Worm (Caenorhabditis elegans) whole organism, late embryonic: Measurements from ENCODE around the gene rps-1.

ENCODE experiments used
- C08G9.2 ChIP-seq: sonication (generic microtip); optimal IDR thresholded peaks from 2 replicates; lab custom pipeline; 2016; ENCODE audit warnings: mild to moderate bottlenecking, missing genetic modification characterization, moderate library complexity, missing compliant biosample characterization
- K02D7.2 ChIP-seq: sonication (generic microtip); optimal IDR thresholded peaks from 2 replicates; lab custom pipeline; 2017; ENCODE audit warnings: mild to moderate bottlenecking, missing genetic modification characterization, missing compliant biosample characterization
- K09A11.1 ChIP-seq: sonication (generic microtip); optimal IDR thresholded peaks from 2 replicates; lab custom pipeline; 2017; ENCODE audit warnings: antibody characterized with exemption, mild to moderate bottlenecking, missing genetic modification characterization, missing compliant biosample characterization; ENCODE audit not compliant: insufficient read depth
- T23F11.4 ChIP-seq: fragments of 200-800 bp; sonication (Bioruptor generic); optimal IDR thresholded peaks from 2 replicates; lab custom pipeline; 2018; ENCODE audit warnings: mild to moderate bottlenecking, missing genetic modification characterization, missing compliant biosample characterization
- Y22D7AL.16 ChIP-seq: sonication (generic microtip); optimal IDR thresholded peaks from 2 replicates; lab custom pipeline; 2016; ENCODE audit warnings: missing genetic modification characterization, missing compliant biosample characterization
- ama-1 ChIP-seq: fragments of 150-350 bp; optimal IDR thresholded peaks from 2 replicates; lab custom pipeline; 2014
- ceh-2 ChIP-seq: sonication (generic microtip); optimal IDR thresholded peaks from 2 replicates; lab custom pipeline; 2016; ENCODE audit warnings: missing genotype, missing genetic modification characterization, missing compliant biosample characterization
- ceh-24 ChIP-seq: sonication (generic microtip); optimal IDR thresholded peaks from 2 replicates; lab custom pipeline; 2016; ENCODE audit warnings: mild to moderate bottlenecking, missing genetic modification characterization, missing compliant biosample characterization
- ceh-31 ChIP-seq: sonication (generic microtip); optimal IDR thresholded peaks from 2 replicates; lab custom pipeline; 2016; ENCODE audit warnings: missing genetic modification characterization, missing compliant biosample characterization
- ceh-45 ChIP-seq: fragments of 200-800 bp; sonication (Bioruptor generic); IDR thresholded peaks from 2 replicates; pipeline ENCODE4 v1.3.6; 2022; ENCODE audit warnings: missing genetic modification reagents, missing genetic modification characterization, missing compliant biosample characterization
- ceh-48 ChIP-seq: sonication (generic microtip); optimal IDR thresholded peaks from 2 replicates; lab custom pipeline; 2016; ENCODE audit warnings: missing genetic modification characterization, inconsistent platforms, missing compliant biosample characterization
- ceh-9 ChIP-seq: sonication (generic microtip); optimal IDR thresholded peaks from 2 replicates; lab custom pipeline; 2016; ENCODE audit warnings: mild to moderate bottlenecking, missing genetic modification characterization, inconsistent platforms, missing compliant biosample characterization
- che-1 ChIP-seq: sonication (generic microtip); optimal IDR thresholded peaks from 2 replicates; lab custom pipeline; 2016; ENCODE audit warnings: mild to moderate bottlenecking, missing genetic modification characterization, missing compliant biosample characterization
- dmd-4 ChIP-seq: sonication (generic microtip); optimal IDR thresholded peaks from 2 replicates; lab custom pipeline; 2016; ENCODE audit warnings: borderline replicate concordance, missing genetic modification characterization, missing compliant biosample characterization
- dve-1 ChIP-seq: sonication (generic microtip); optimal IDR thresholded peaks from 2 replicates; lab custom pipeline; 2017; ENCODE audit warnings: antibody characterized with exemption, mild to moderate bottlenecking, missing genetic modification characterization, missing compliant biosample characterization
- elt-2 ChIP-seq: sonication (generic microtip); optimal IDR thresholded peaks from 2 replicates; lab custom pipeline; 2016; ENCODE audit warnings: missing genetic modification reagents, missing genetic modification characterization, missing compliant biosample characterization
- elt-4 ChIP-seq: sonication (generic microtip); optimal IDR thresholded peaks from 2 replicates; lab custom pipeline; 2016; ENCODE audit warnings: missing genetic modification characterization, missing compliant biosample characterization
- fax-1 ChIP-seq: sonication (generic microtip); optimal IDR thresholded peaks from 2 replicates; lab custom pipeline; 2016; ENCODE audit warnings: missing genotype, missing genetic modification characterization, missing compliant biosample characterization
- hlh-13 ChIP-seq: fragments of 200-800 bp; sonication (Bioruptor generic); optimal IDR thresholded peaks from 2 replicates; lab custom pipeline; 2018; ENCODE audit warnings: mild to moderate bottlenecking, missing genetic modification characterization, missing compliant biosample characterization
- hlh-15 ChIP-seq: sonication (generic microtip); optimal IDR thresholded peaks from 2 replicates; lab custom pipeline; 2016; ENCODE audit warnings: missing genetic modification characterization, missing compliant biosample characterization
- hlh-8 ChIP-seq: sonication (generic microtip); optimal IDR thresholded peaks from 2 replicates; lab custom pipeline; 2016; ENCODE audit warnings: missing genotype, missing genetic modification characterization, missing compliant biosample characterization
- lin-11 ChIP-seq: fragments of 200-800 bp; sonication (Bioruptor generic); optimal IDR thresholded peaks from 2 replicates; lab custom pipeline; 2018; ENCODE audit warnings: mild to moderate bottlenecking, missing genetic modification characterization, missing compliant biosample characterization
- nhr-232 ChIP-seq: sonication (generic microtip); optimal IDR thresholded peaks from 2 replicates; lab custom pipeline; 2016; ENCODE audit warnings: missing genetic modification characterization, missing compliant biosample characterization
- pag-3 ChIP-seq: sonication (generic microtip); optimal IDR thresholded peaks from 2 replicates; lab custom pipeline; 2016; ENCODE audit warnings: missing compliant biosample characterization, missing genetic modification characterization, borderline replicate concordance
- pax-1 ChIP-seq: fragments of 150-350 bp; optimal IDR thresholded peaks from 2 replicates; lab custom pipeline; 2014; ENCODE audit warnings: missing biosample characterization, missing genetic modification characterization
- pha-4 ChIP-seq: fragments of 150-350 bp; optimal IDR thresholded peaks from 2 replicates; lab custom pipeline; 2018; ENCODE audit warnings: missing biosample characterization, missing genetic modification reagents, missing genetic modification characterization
- pqm-1 ChIP-seq: sonication (generic microtip); optimal IDR thresholded peaks from 2 replicates; lab custom pipeline; 2016; ENCODE audit warnings: missing genetic modification characterization, missing compliant biosample characterization
- rnt-1 ChIP-seq: sonication (generic microtip); optimal IDR thresholded peaks from 2 replicates; lab custom pipeline; 2016; ENCODE audit warnings: missing genetic modification characterization, missing compliant biosample characterization
- sdc-2 ChIP-seq: sonication (generic microtip); optimal IDR thresholded peaks from 2 replicates; lab custom pipeline; 2016; ENCODE audit warnings: missing genotype, missing genetic modification characterization, missing compliant biosample characterization
- sox-2 ChIP-seq: fragments of 200-800 bp; sonication (Bioruptor generic); IDR thresholded peaks from 2 replicates; pipeline ENCODE4 v1.3.6; 2022; ENCODE audit warnings: missing genetic modification reagents, missing genetic modification characterization, missing compliant biosample characterization
- sox-4 ChIP-seq: sonication (generic microtip); optimal IDR thresholded peaks from 2 replicates; lab custom pipeline; 2017; ENCODE audit warnings: mild to moderate bottlenecking, missing genetic modification characterization, inconsistent platforms, missing compliant biosample characterization
- tbx-2 ChIP-seq: sonication (generic microtip); optimal IDR thresholded peaks from 2 replicates; lab custom pipeline; 2016; ENCODE audit warnings: missing genetic modification characterization, missing compliant biosample characterization
- tbx-7 ChIP-seq: sonication (generic microtip); optimal IDR thresholded peaks from 2 replicates; lab custom pipeline; 2016; ENCODE audit warnings: missing genotype, missing genetic modification characterization, missing compliant biosample characterization
- unc-3 ChIP-seq, 2 experiments: fragments of 200-800 bp in 1 of 2; sonication (Bioruptor generic) in 1 of 2; sonication (generic microtip) in 1 of 2; conservative IDR thresholded peaks in 1 of 2; optimal IDR thresholded peaks in 1 of 2; 2 replicates each; pipeline versions ENCODE4 v1.3.6 to Lab custom; 2016 to 2022; ENCODE audit warnings: missing compliant biosample characterization in 2 of 2, missing genetic modification characterization in 2 of 2, missing genetic modification reagents in 1 of 2
- unc-55 ChIP-seq: sonication (generic microtip); optimal IDR thresholded peaks from 2 replicates; lab custom pipeline; 2017; ENCODE audit warnings: missing biosample characterization, missing genetic modification reagents, missing genetic modification characterization
- ztf-16 ChIP-seq: sonication (generic microtip); optimal IDR thresholded peaks from 2 replicates; lab custom pipeline; 2017; ENCODE audit warnings: missing genetic modification characterization, missing compliant biosample characterization

Gene rps-1

ce11 chrIII:4439493-4439983 is 36.2 kb upstream of the rps-1 start, which contains the start of gene C28A5.2:
TSS of gene C28A5.2 (minus strand) at chrIII:4439543.
- no peak for TF ChIP-seq C08G9.2
- TF ChIP-seq fax-1 (tag; lab: Kevin White, UChicago) = no peak
- TF ChIP-seq sox-2 = no peak
- no peak for TF ChIP-seq lin-11 (tag; lab: Kevin White, UChicago)
- no peak for TF ChIP-seq rnt-1 (tag; lab: Kevin White, UChicago)
- no peak for TF ChIP-seq nhr-232 (tag; lab: Kevin White, UChicago)
- TF ChIP-seq dmd-4 = no peak

- TF ChIP-seq ceh-48 (tag; lab: Kevin White, UChicago) = no peak
- TF ChIP-seq tbx-7 (tag; lab: Kevin White, UChicago) = no peak
- TF ChIP-seq unc-3 (GFP tag; conservative IDR thresholded peaks at IDR 0.05; lab: Robert Waterston, UW) = no peak
- TF ChIP-seq unc-3 (tag; optimal IDR thresholded peaks at IDR 0.05; lab: Kevin White, UChicago) = no peak
- TF ChIP-seq ceh-31 (tag; lab: Kevin White, UChicago) = no peak
- no peak for TF ChIP-seq hlh-8
- no peak for TF ChIP-seq sox-4 (tag; lab: Kevin White, UChicago)
- TF ChIP-seq che-1 = no peak
- no peak for TF ChIP-seq tbx-2 (tag; lab: Kevin White, UChicago)
- TF ChIP-seq sox-2 = no peak
- no peak for TF ChIP-seq elt-4 (tag; lab: Kevin White, UChicago)
- no peak for TF ChIP-seq Y22D7AL.16 (tag; lab: Kevin White, UChicago)
- TF ChIP-seq ceh-9 = no peak
- TF ChIP-seq pax-1 (tag; lab: Kevin White, UChicago) = no peak
- TF ChIP-seq, all 69 proteins: peak for 0
Measured at ce11 chrIII:4441781-4442180, 33.9 kb upstream of the rps-1 start, which contains the start of gene nex-3. TSS of gene nex-3 (plus strand) at chrIII:4442081.

ce11 chrIII:4444492-4444891 is 31.2 kb upstream of the rps-1 start:
- TF ChIP-seq hlh-13 (GFP tag; lab: Kevin White, UChicago) (no peak), pax-1 (tag; lab: Kevin White, UChicago) (no peak), pag-3 (no peak), pqm-1 (tag; lab: Kevin White, UChicago) (no peak), hlh-15 (tag; lab: Kevin White, UChicago) (no peak), che-1 (no peak), sdc-2 (tag; lab: Kevin White, UChicago) (no peak), dve-1 (tag; lab: Kevin White, UChicago) (no peak), tbx-7 (tag; lab: Kevin White, UChicago) (no peak)

DNA sequence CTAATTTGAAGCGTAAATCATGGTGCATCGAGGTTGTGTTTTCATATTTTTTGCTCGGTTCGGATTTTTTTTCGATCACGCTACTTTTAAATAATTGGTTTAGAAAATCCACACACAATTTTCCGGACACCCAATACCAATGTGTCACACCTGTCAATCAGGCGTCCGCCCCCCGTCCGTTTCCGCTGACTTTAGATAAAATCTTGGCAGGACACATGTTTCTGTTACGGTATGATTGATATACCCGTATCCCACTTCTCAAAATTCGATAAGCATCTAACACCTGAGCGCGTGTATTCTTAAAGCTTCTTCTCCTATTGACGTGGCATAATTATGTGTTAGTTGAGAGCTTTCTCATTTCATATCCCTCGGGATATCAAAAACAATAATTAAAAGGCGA is 27.7 kb upstream of the rps-1 start:
- TF ChIP-seq ama-1 (lab: Kevin White, UChicago) (no peak), unc-55 (GFP tag; lab: Kevin White, UChicago) (peak; percentile 53)

DNA sequence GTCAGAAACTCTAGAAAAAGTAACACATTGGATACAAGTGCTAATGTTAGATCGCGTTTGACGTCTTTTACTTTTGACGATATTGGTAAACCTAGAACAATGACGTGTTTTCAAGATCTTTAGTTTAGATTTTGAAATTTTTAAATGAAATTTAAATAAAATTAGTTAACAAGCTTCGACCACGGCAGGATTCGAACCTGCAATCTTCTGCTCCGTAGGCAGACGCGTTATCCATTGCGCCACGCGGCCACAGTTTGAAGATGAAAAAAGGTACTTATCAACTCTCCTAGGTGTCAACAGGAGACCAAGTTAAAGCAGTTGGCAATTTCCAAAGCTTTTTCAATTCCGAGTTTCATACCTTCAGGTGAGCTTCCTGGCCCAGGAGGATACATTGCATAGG is 26.4 kb upstream of the rps-1 start:
- TF ChIP-seq T23F11.4 (GFP tag; lab: Kevin White, UChicago) = no peak
- no peak for TF ChIP-seq ceh-2 (tag; lab: Kevin White, UChicago)
- no peak for TF ChIP-seq hlh-15 (tag; lab: Kevin White, UChicago)
- no peak for TF ChIP-seq che-1
- TF ChIP-seq ceh-24 (tag; lab: Kevin White, UChicago) = no peak
- TF ChIP-seq pqm-1 (tag; lab: Kevin White, UChicago) = no peak
- no peak for TF ChIP-seq rnt-1 (tag; lab: Kevin White, UChicago)
- TF ChIP-seq pha-4 (tag; lab: Kevin White, UChicago) = no peak
- no peak for TF ChIP-seq ztf-16 (tag; lab: Kevin White, UChicago)
- TF ChIP-seq ceh-45 (GFP tag; lab: Robert Waterston, UW) = no peak
- TF ChIP-seq K09A11.1 (tag; lab: Kevin White, UChicago) = no peak
- no peak for TF ChIP-seq K02D7.2 (tag; lab: Kevin White, UChicago)
- no peak for TF ChIP-seq tbx-2 (tag; lab: Kevin White, UChicago)
- no peak for TF ChIP-seq elt-2
- TF ChIP-seq, all 69 proteins: peak for 0
